Fruit fly (Drosophila melanogaster): ENCODE measurements around the gene RnrL.
A peak's percentile ranks its signal among the peaks of the same experiment; 100 is the strongest.

DNA sequence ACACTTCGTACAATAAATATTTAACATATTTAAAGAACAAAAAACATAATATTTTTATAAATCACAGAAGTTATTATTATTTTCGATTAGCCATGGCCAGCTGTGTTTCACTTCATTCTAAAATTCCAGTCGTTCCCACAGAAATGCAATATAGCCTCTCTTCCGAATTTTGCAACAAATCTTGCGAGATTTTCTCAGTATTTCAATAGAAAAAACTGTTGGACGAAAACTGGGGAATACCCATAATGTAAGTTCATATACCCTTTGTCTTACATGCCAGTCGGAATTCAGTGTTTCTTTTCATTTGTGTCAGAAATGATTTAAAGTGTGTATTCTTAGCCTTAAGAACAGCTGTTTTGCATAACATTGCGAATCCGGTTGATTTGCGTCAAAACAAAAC lies 28.8 kb upstream of the RnrL start, which contains the start of the genes CtsL4 and ClpP:
- TF ChIP-seq Snoo (tag; optimal IDR thresholded peaks at IDR 0.05) (peak; percentile 42), CG12605 (GFP tag; IDR thresholded peaks at IDR 0.05) (no peak), Ets98B (GFP tag; IDR thresholded peaks at IDR 0.05) (no peak), CG8301 (tag; optimal IDR thresholded peaks at IDR 0.05) (no peak), CG9948 (tag; optimal IDR thresholded peaks at IDR 0.05) (no peak), CG10348 (GFP tag; IDR thresholded peaks at IDR 0.05) (no peak), CG17806 (tag; optimal IDR thresholded peaks at IDR 0.05) (peak; percentile 26), Pif1B (GFP tag; optimal IDR thresholded peaks at IDR 0.05) (no peak), CG14655 (GFP tag; optimal IDR thresholded peaks at IDR 0.05) (no peak)
